Fruit fly (Drosophila melanogaster) whole organism, prepupa: Measurements from ENCODE around the gene Chchd2.

Experiments used
- Blimp-1 ChIP-seq: fragments of 200-800 bp; sonication (Bioruptor generic); optimal IDR thresholded peaks from 3 replicates; lab custom pipeline; 2017; ENCODE audit warnings: missing biosample characterization, missing genetic modification characterization, mild to moderate bottlenecking, moderate library complexity, missing genetic modification reagents
- CG10631 ChIP-seq: fragments of 200-800 bp; sonication (Bioruptor generic); optimal IDR thresholded peaks from 2 replicates; lab custom pipeline; 2016; ENCODE audit warnings: missing biosample characterization, missing genetic modification characterization
- CG10669 ChIP-seq: fragments of 200-800 bp; sonication (Bioruptor generic); optimal IDR thresholded peaks from 3 replicates; lab custom pipeline; 2018; ENCODE audit warnings: missing biosample characterization, mild to moderate bottlenecking, missing genetic modification characterization, moderate library complexity
- CG11294 ChIP-seq: fragments of 200-800 bp; sonication (Bioruptor generic); IDR thresholded peaks from 2 replicates; pipeline ENCODE4 v1.3.6; 2022; ENCODE audit warnings: missing biosample characterization, missing genetic modification characterization
- CG11762 ChIP-seq: fragments of 200-800 bp; sonication (Bioruptor generic); optimal IDR thresholded peaks from 3 replicates; lab custom pipeline; 2016; ENCODE audit warnings: missing biosample characterization, missing genetic modification characterization; ENCODE audit not compliant: insufficient read depth
- CG11902 ChIP-seq: fragments of 200-800 bp; sonication (Bioruptor generic); optimal IDR thresholded peaks from 3 replicates; lab custom pipeline; 2016; ENCODE audit warnings: missing biosample characterization, missing genetic modification characterization
- CG15336 ChIP-seq: fragments of 200-800 bp; sonication (Bioruptor generic); IDR thresholded peaks from 2 replicates; pipeline ENCODE4 v1.3.6; 2022; ENCODE audit warnings: missing biosample characterization, missing genetic modification characterization
- CG1621 ChIP-seq: fragments of 200-800 bp; sonication (Bioruptor generic); optimal IDR thresholded peaks from 3 replicates; lab custom pipeline; 2018; ENCODE audit warnings: missing biosample characterization, mild to moderate bottlenecking, missing genetic modification characterization
- CG32006 ChIP-seq: fragments of 200-800 bp; sonication (Bioruptor generic); optimal IDR thresholded peaks from 3 replicates; lab custom pipeline; 2017; ENCODE audit warnings: missing biosample characterization, mild to moderate bottlenecking, missing genetic modification characterization
- CG4318 ChIP-seq: fragments of 200-800 bp; sonication (Bioruptor generic); optimal IDR thresholded peaks from 3 replicates; lab custom pipeline; 2017; ENCODE audit warnings: missing biosample characterization, mild to moderate bottlenecking, missing genetic modification characterization
- CG6163 ChIP-seq: fragments of 200-800 bp; sonication (Bioruptor generic); IDR thresholded peaks from 3 replicates; pipeline ENCODE4 v1.3.6; 2022; ENCODE audit warnings: missing biosample characterization, missing genetic modification characterization
- CG6276 ChIP-seq: fragments of 200-800 bp; sonication (Bioruptor generic); optimal IDR thresholded peaks from 2 replicates; lab custom pipeline; 2017; ENCODE audit warnings: missing biosample characterization, mild to moderate bottlenecking, missing genetic modification characterization
- CG6792 ChIP-seq: fragments of 200-800 bp; sonication (Bioruptor generic); optimal IDR thresholded peaks from 3 replicates; lab custom pipeline; 2016; ENCODE audit warnings: missing biosample characterization, missing genetic modification characterization
- CG6808 ChIP-seq: fragments of 200-800 bp; sonication (Bioruptor generic); optimal IDR thresholded peaks from 3 replicates; lab custom pipeline; 2017; ENCODE audit warnings: missing biosample characterization, missing genetic modification characterization, mild to moderate bottlenecking, moderate library complexity, missing genetic modification reagents
- CG6854 ChIP-seq: fragments of 200-800 bp; sonication (Bioruptor generic); optimal IDR thresholded peaks from 2 replicates; lab custom pipeline; 2017; ENCODE audit warnings: missing biosample characterization, mild to moderate bottlenecking, missing genetic modification characterization
- CG7368 ChIP-seq: fragments of 200-800 bp; sonication (Bioruptor generic); optimal IDR thresholded peaks from 3 replicates; lab custom pipeline; 2016; ENCODE audit warnings: missing biosample characterization, missing genetic modification characterization
- CG8319 ChIP-seq: fragments of 200-800 bp; sonication (Bioruptor generic); optimal IDR thresholded peaks from 3 replicates; lab custom pipeline; 2016; ENCODE audit warnings: missing biosample characterization, missing genetic modification characterization
- CG8632 ChIP-seq: fragments of 200-800 bp; sonication (Bioruptor generic); optimal IDR thresholded peaks from 3 replicates; lab custom pipeline; 2016; ENCODE audit warnings: missing biosample characterization, missing genetic modification characterization
- CG9139 ChIP-seq: fragments of 200-800 bp; sonication (Bioruptor generic); optimal IDR thresholded peaks from 3 replicates; lab custom pipeline; 2017; ENCODE audit warnings: missing biosample characterization, mild to moderate bottlenecking, missing genetic modification characterization
- Eip75B ChIP-seq: fragments of 200-800 bp; sonication (Bioruptor generic); optimal IDR thresholded peaks from 3 replicates; lab custom pipeline; 2016; ENCODE audit warnings: missing biosample characterization, missing genetic modification characterization
- Eip78C ChIP-seq: fragments of 200-800 bp; sonication (Bioruptor generic); peaks from one replicate; lab custom pipeline; 2016; ENCODE audit warnings: missing biosample characterization, missing genetic modification characterization
- Eip93F ChIP-seq: fragments of 200-800 bp; sonication (Bioruptor generic); optimal IDR thresholded peaks from 2 replicates; lab custom pipeline; 2016; ENCODE audit warnings: missing biosample characterization, mild to moderate bottlenecking, missing genetic modification characterization
- Ets21C ChIP-seq: fragments of 200-800 bp; sonication (Bioruptor generic); optimal IDR thresholded peaks from 3 replicates; lab custom pipeline; 2016; ENCODE audit warnings: missing biosample characterization, missing genetic modification characterization
- Ets96B ChIP-seq: fragments of 200-800 bp; optimal IDR thresholded peaks from 2 replicates; lab custom pipeline; 2019; ENCODE audit warnings: missing biosample characterization, mild to moderate bottlenecking, missing genetic modification characterization, moderate library complexity
- Gug ChIP-seq: fragments of 200-800 bp; sonication (Bioruptor generic); IDR thresholded peaks from 2 replicates; pipeline ENCODE4 v1.3.6; 2022; ENCODE audit warnings: missing biosample characterization, missing genetic modification characterization
- Hr38 ChIP-seq: sonication (Bioruptor generic); optimal IDR thresholded peaks from 2 replicates; lab custom pipeline; 2016; ENCODE audit warnings: missing biosample characterization, missing genetic modification characterization
- Hr39 ChIP-seq: fragments of 200-800 bp; sonication (Bioruptor generic); optimal IDR thresholded peaks from 2 replicates; lab custom pipeline; 2016; ENCODE audit warnings: missing biosample characterization, missing genetic modification characterization
- Hr4 ChIP-seq: fragments of 200-800 bp; sonication (Bioruptor generic); optimal IDR thresholded peaks from 3 replicates; lab custom pipeline; 2016; ENCODE audit warnings: missing biosample characterization, missing genetic modification characterization
- Lpt ChIP-seq: fragments of 200-800 bp; sonication (Bioruptor generic); optimal IDR thresholded peaks from 3 replicates; lab custom pipeline; 2016; ENCODE audit warnings: missing biosample characterization, missing genetic modification characterization
- Met ChIP-seq: fragments of 200-800 bp; sonication (Bioruptor generic); optimal IDR thresholded peaks from 3 replicates; lab custom pipeline; 2016; ENCODE audit warnings: missing biosample characterization, missing genetic modification characterization
- Sox102F ChIP-seq: fragments of 200-800 bp; sonication (Bioruptor generic); optimal IDR thresholded peaks from 2 replicates; lab custom pipeline; 2016; ENCODE audit warnings: missing biosample characterization, mild to moderate bottlenecking, missing genetic modification characterization
- Sox14 ChIP-seq: fragments of 200-800 bp; sonication (Bioruptor generic); optimal IDR thresholded peaks from 3 replicates; lab custom pipeline; 2016; ENCODE audit warnings: missing biosample characterization, missing genetic modification characterization
- Sox15 ChIP-seq: fragments of 200-800 bp; sonication (Bioruptor generic); optimal IDR thresholded peaks from 3 replicates; lab custom pipeline; 2016; ENCODE audit warnings: missing biosample characterization, missing genetic modification characterization
- acj6 ChIP-seq: fragments of 200-800 bp; sonication (Bioruptor generic); optimal IDR thresholded peaks from 3 replicates; lab custom pipeline; 2016; ENCODE audit warnings: missing biosample characterization, missing genetic modification characterization
- cyc ChIP-seq: fragments of 200-800 bp; sonication (Bioruptor generic); optimal IDR thresholded peaks from 3 replicates; lab custom pipeline; 2016; ENCODE audit warnings: missing biosample characterization, missing genetic modification characterization
- dac ChIP-seq: fragments of 200-800 bp; sonication (Bioruptor generic); optimal IDR thresholded peaks from 2 replicates; lab custom pipeline; 2017; ENCODE audit warnings: missing biosample characterization, mild to moderate bottlenecking, missing genetic modification characterization
- eg ChIP-seq: fragments of 200-800 bp; sonication (Bioruptor generic); IDR thresholded peaks from 3 replicates; pipeline ENCODE4 v1.3.6; 2022; ENCODE audit warnings: missing biosample characterization, missing genetic modification characterization
- esn ChIP-seq: fragments of 200-800 bp; sonication (Bioruptor generic); optimal IDR thresholded peaks from 2 replicates; lab custom pipeline; 2016; ENCODE audit warnings: missing biosample characterization, mild to moderate bottlenecking, missing genetic modification characterization, moderate library complexity
- fd59A ChIP-seq: fragments of 200-800 bp; sonication (Bioruptor generic); optimal IDR thresholded peaks from 2 replicates; lab custom pipeline; 2017; ENCODE audit warnings: missing biosample characterization, mild to moderate bottlenecking, missing genetic modification characterization, missing genetic modification reagents
- fd85E ChIP-seq: fragments of 200-800 bp; sonication (Bioruptor generic); optimal IDR thresholded peaks from 3 replicates; lab custom pipeline; 2016; ENCODE audit warnings: missing biosample characterization, missing genetic modification characterization
- fkh ChIP-seq: fragments of 200-800 bp; sonication (Bioruptor generic); optimal IDR thresholded peaks from 3 replicates; lab custom pipeline; 2017; ENCODE audit warnings: missing biosample characterization, mild to moderate bottlenecking, missing genetic modification characterization, moderate library complexity
- net ChIP-seq: fragments of 200-800 bp; sonication (Bioruptor generic); optimal IDR thresholded peaks from 3 replicates; lab custom pipeline; 2016; ENCODE audit warnings: missing biosample characterization, missing genetic modification characterization
- salr ChIP-seq, 2 experiments: fragments of 200-800 bp; sonication (Bioruptor generic); optimal IDR thresholded peaks; 3 replicates each; lab custom pipeline; 2016 to 2018; ENCODE audit warnings: missing biosample characterization in 2 of 2, missing genetic modification characterization in 2 of 2, mild to moderate bottlenecking in 1 of 2
- spab ChIP-seq: fragments of 200-800 bp; sonication (Bioruptor generic); optimal IDR thresholded peaks from 2 replicates; lab custom pipeline; 2017; ENCODE audit warnings: missing biosample characterization, mild to moderate bottlenecking, missing genetic modification characterization, missing genetic modification reagents
- ss ChIP-seq, 2 experiments: fragments of 200-800 bp; sonication (Bioruptor generic); optimal IDR thresholded peaks; 2 replicates in 1 of 2; 3 replicates in 1 of 2; lab custom pipeline; 2017 to 2018; ENCODE audit warnings: mild to moderate bottlenecking in 2 of 2, missing biosample characterization in 2 of 2, missing genetic modification characterization in 2 of 2, moderate library complexity in 1 of 2
- svp ChIP-seq: fragments of 200-800 bp; sonication (Bioruptor generic); peaks from one replicate; lab custom pipeline; 2016; ENCODE audit warnings: missing biosample characterization, missing genetic modification characterization
- topi ChIP-seq: fragments of 200-800 bp; sonication (Bioruptor generic); optimal IDR thresholded peaks from 3 replicates; lab custom pipeline; 2016; ENCODE audit warnings: missing biosample characterization, missing genetic modification characterization
- vri ChIP-seq: fragments of 200-800 bp; sonication (Bioruptor generic); optimal IDR thresholded peaks from 3 replicates; lab custom pipeline; 2016; ENCODE audit warnings: missing biosample characterization, mild to moderate bottlenecking, missing genetic modification characterization

The Chchd2 gene

DNA sequence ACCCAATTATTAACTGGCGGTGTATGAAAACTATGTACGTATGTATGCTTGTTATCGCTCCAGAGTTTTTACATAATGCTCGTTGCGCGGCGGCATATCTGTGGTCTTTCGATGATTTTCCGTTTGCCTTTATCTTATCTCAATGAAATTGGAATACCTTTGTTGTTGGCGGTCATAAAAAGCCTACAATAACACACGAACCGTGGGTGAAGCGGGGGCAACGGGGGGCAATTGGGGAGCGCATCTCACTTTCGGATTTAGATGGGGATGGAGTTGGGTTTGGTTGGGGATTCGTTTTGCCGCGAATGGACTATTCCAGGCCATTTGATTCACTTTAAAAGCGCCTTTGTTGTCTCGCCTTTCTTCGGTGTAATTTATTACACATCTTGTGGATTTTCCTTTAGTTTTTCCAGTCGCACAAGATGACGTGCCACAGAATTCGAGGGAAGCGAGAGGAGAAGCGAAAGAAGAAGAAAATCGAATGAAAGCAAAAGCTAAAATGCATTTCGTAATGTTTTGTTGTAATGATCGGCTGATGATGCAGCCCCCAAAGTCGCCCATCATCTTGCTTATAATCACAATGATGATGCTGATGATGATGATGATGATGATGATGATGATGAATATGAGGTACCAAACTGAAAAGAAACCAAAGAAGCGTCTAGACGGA is 26.2 kb upstream of the Chchd2 start:
- no peak for TF ChIP-seq eg
- peak; percentile 73 for TF ChIP-seq svp (GFP tag; lab: Kevin White, UChicago)
- TF ChIP-seq, all 60 proteins: peak for 1

- TF ChIP-seq Sox15 (GFP tag; lab: Kevin White, UChicago) (peak; percentile 42), Sox14 (GFP tag; lab: Kevin White, UChicago) (peak; percentile 18), Ets96B (tag; lab: Kevin White, UChicago) (peak; percentile 36), Lpt (GFP tag; lab: Kevin White, UChicago) (no peak), topi (peak; percentile 62), CG8319 (GFP tag; lab: Kevin White, UChicago) (peak; percentile 46), net (GFP tag; lab: Kevin White, UChicago) (peak; percentile 40), CG6854 (no peak), CG10631 (GFP tag; lab: Kevin White, UChicago) (peak; percentile 41), Sox102F (peak; percentile 64), Met (GFP tag; lab: Kevin White, UChicago) (peak; percentile 65), Eip78C (GFP tag; lab: Kevin White, UChicago) (peak; percentile 89), vri (no peak), CG6808 (GFP tag; lab: Kevin White, UChicago) (peak; percentile 34), CG11902 (GFP tag; lab: Kevin White, UChicago) (peak; percentile 21), CG4318 (peak; percentile 20), Hr39 (peak; percentile 52), fd59A (no peak), CG9139 (no peak), Hr38 (GFP tag; lab: Kevin White, UChicago) (no peak), Ets21C (peak; percentile 10), Blimp-1 (GFP tag; lab: Kevin White, UChicago) (no peak), CG11762 (GFP tag; lab: Kevin White, UChicago) (peak; percentile 48), fkh (GFP tag; lab: Kevin White, UChicago) (no peak), fd85E (GFP tag; lab: Kevin White, UChicago) (no peak), salr (GFP tag; optimal IDR thresholded peaks at IDR 0.05; lab: Kevin White, UChicago) (peak in 1 of 2 experiments; percentile 16), CG10669 (GFP tag; lab: Kevin White, UChicago) (peak; percentile 37), cyc (GFP tag; lab: Kevin White, UChicago) (peak; percentile 56), CG1621 (tag; lab: Kevin White, UChicago) (peak; percentile 24), CG15336 (GFP tag; lab: Robert Waterston, UW) (peak; percentile 49; the same call in 1 of the 2 replicates), CG6163 (GFP tag; lab: Robert Waterston, UW) (peak; percentile 52; the same call in 1 of the 3 replicates), CG6792 (GFP tag; lab: Kevin White, UChicago) (peak; percentile 52), CG6276 (peak; percentile 50), Gug (GFP tag; lab: Robert Waterston, UW) (peak; percentile 43), CG7368 (GFP tag; lab: Kevin White, UChicago) (peak; percentile 55), spab (GFP tag; lab: Kevin White, UChicago) (no peak), Eip93F (peak; percentile 1), esn (GFP tag; lab: Kevin White, UChicago) (peak; percentile 66), acj6 (GFP tag; lab: Kevin White, UChicago) (peak; percentile 57), dac (peak; percentile 10), CG32006 (GFP tag; lab: Kevin White, UChicago) (peak; percentile 66), Eip75B (GFP tag; lab: Kevin White, UChicago) (peak; percentile 58), Hr4 (GFP tag; lab: Kevin White, UChicago) (peak; percentile 64), ss (GFP tag; optimal IDR thresholded peaks at IDR 0.05; lab: Kevin White, UChicago) (peak in 1 of 2 experiments; percentile 43), CG8632 (GFP tag; lab: Kevin White, UChicago) (peak; percentile 68), CG11294 (GFP tag; lab: Robert Waterston, UW) (no peak; the same call in 1 of the 2 replicates)
Observed at dm6 chrX:17123545-17124203, 25.1 kb upstream of the Chchd2 start.
